Fruit fly (Drosophila melanogaster) whole organism, embryonic: ENCODE data around the gene kirre.

Experiments used
- C15 ChIP-seq: fragments of 200-800 bp; sonication (Bioruptor generic); IDR thresholded peaks from 3 replicates; pipeline ENCODE4 v1.3.6; 2022; ENCODE audit warnings: missing biosample characterization, missing genetic modification characterization
- CG10267 ChIP-seq: fragments of 200-800 bp; sonication (Bioruptor generic); optimal IDR thresholded peaks from 2 replicates; lab custom pipeline; 2018; ENCODE audit warnings: missing biosample characterization, mild to moderate bottlenecking, missing genetic modification characterization, moderate library complexity
- CG10462 ChIP-seq: fragments of 200-800 bp; sonication (Bioruptor generic); optimal IDR thresholded peaks from 2 replicates; lab custom pipeline; 2016; ENCODE audit warnings: missing biosample characterization, missing genetic modification characterization
- CG11093 ChIP-seq: fragments of 200-800 bp; sonication (Bioruptor generic); IDR thresholded peaks from 3 replicates; pipeline ENCODE4 v1.3.6; 2022; ENCODE audit warnings: missing biosample characterization, missing genetic modification characterization
- CG14710 ChIP-seq: fragments of 200-800 bp; sonication (Bioruptor generic); optimal IDR thresholded peaks from 3 replicates; lab custom pipeline; 2019; ENCODE audit warnings: missing biosample characterization, mild to moderate bottlenecking, missing genetic modification characterization, moderate library complexity
- CG14965 ChIP-seq: fragments of 200-800 bp; sonication (Bioruptor generic); optimal IDR thresholded peaks from 2 replicates; lab custom pipeline; 2016; ENCODE audit warnings: missing biosample characterization, missing genetic modification characterization, borderline replicate concordance
- CG15696 ChIP-seq: fragments of 200-800 bp; sonication (Bioruptor generic); optimal IDR thresholded peaks from 2 replicates; lab custom pipeline; 2019; ENCODE audit warnings: missing biosample characterization, mild to moderate bottlenecking, missing genetic modification characterization, moderate library complexity
- CG17568 ChIP-seq: fragments of 200-800 bp; sonication (Bioruptor generic); optimal IDR thresholded peaks from 2 replicates; lab custom pipeline; 2018; ENCODE audit warnings: missing biosample characterization, mild to moderate bottlenecking, missing genetic modification characterization, moderate library complexity
- CG17912 ChIP-seq: fragments of 200-800 bp; sonication (Bioruptor generic); optimal IDR thresholded peaks from 2 replicates; lab custom pipeline; 2018; ENCODE audit warnings: missing biosample characterization, mild to moderate bottlenecking, missing genetic modification characterization
- CG18619 ChIP-seq: fragments of 200-800 bp; sonication (Bioruptor generic); optimal IDR thresholded peaks from 3 replicates; lab custom pipeline; 2017; ENCODE audit warnings: missing biosample characterization, mild to moderate bottlenecking, missing genetic modification characterization
- CG30403 ChIP-seq: fragments of 200-800 bp; sonication (Bioruptor generic); optimal IDR thresholded peaks from 3 replicates; lab custom pipeline; 2016; ENCODE audit warnings: missing biosample characterization, missing genetic modification characterization
- CG31388 ChIP-seq: fragments of 200-800 bp; sonication (Bioruptor generic); optimal IDR thresholded peaks from 2 replicates; lab custom pipeline; 2016; ENCODE audit warnings: missing biosample characterization, missing genetic modification characterization
- CG34376 ChIP-seq: fragments of 200-800 bp; sonication (Bioruptor generic); optimal IDR thresholded peaks from 2 replicates; lab custom pipeline; 2018; ENCODE audit warnings: missing biosample characterization, mild to moderate bottlenecking, missing genetic modification characterization
- CG8359 ChIP-seq: fragments of 200-800 bp; sonication (Bioruptor generic); optimal IDR thresholded peaks from 2 replicates; lab custom pipeline; 2017; ENCODE audit warnings: missing biosample characterization, mild to moderate bottlenecking, missing genetic modification characterization, borderline replicate concordance
- Doc3 ChIP-seq: fragments of 200-800 bp; sonication (Bioruptor generic); IDR thresholded peaks from 3 replicates; pipeline ENCODE4 v1.3.6; 2022; ENCODE audit warnings: missing biosample characterization, missing genetic modification characterization; ENCODE audit not compliant: partially characterized antibody
- Drgx ChIP-seq: fragments of 200-800 bp; sonication (Bioruptor generic); IDR thresholded peaks from 2 replicates; pipeline ENCODE4 v1.3.6; 2022; ENCODE audit warnings: missing biosample characterization, missing genetic modification characterization
- ERR ChIP-seq: fragments of 200-800 bp; sonication (Bioruptor generic); optimal IDR thresholded peaks from 2 replicates; lab custom pipeline; 2016; ENCODE audit warnings: missing biosample characterization, missing genetic modification characterization
- Elba2 ChIP-seq: fragments of 200-800 bp; sonication (Bioruptor generic); optimal IDR thresholded peaks from 3 replicates; lab custom pipeline; 2016; ENCODE audit warnings: missing biosample characterization, missing genetic modification characterization
- Fer2 ChIP-seq: fragments of 200-800 bp; sonication (Bioruptor generic); optimal IDR thresholded peaks from 2 replicates; lab custom pipeline; 2018; ENCODE audit warnings: missing biosample characterization, mild to moderate bottlenecking, missing genetic modification characterization, moderate library complexity
- Hr51 ChIP-seq, 2 experiments: fragments of 200-800 bp; sonication (Bioruptor generic); optimal IDR thresholded peaks; 2 replicates in 1 of 2; 3 replicates in 1 of 2; lab custom pipeline; 2016 to 2018; ENCODE audit warnings: missing biosample characterization in 2 of 2, missing genetic modification characterization in 2 of 2, mild to moderate bottlenecking in 1 of 2, moderate library complexity in 1 of 2
- MBD-R2 ChIP-seq: fragments of 200-800 bp; sonication (Bioruptor generic); IDR thresholded peaks from 2 replicates; pipeline ENCODE4 v1.3.6; 2022; ENCODE audit warnings: missing biosample characterization, missing genetic modification characterization
- NFAT ChIP-seq: fragments of 200-800 bp; sonication (Bioruptor generic); IDR thresholded peaks from 2 replicates; pipeline ENCODE4 v1.3.6; 2022; ENCODE audit warnings: missing biosample characterization, missing genetic modification characterization
- Nf-YB ChIP-seq: fragments of 200-800 bp; sonication (Bioruptor generic); optimal IDR thresholded peaks from 3 replicates; lab custom pipeline; 2019; ENCODE audit warnings: missing biosample characterization, mild to moderate bottlenecking, missing genetic modification characterization, moderate library complexity
- Poxn ChIP-seq: fragments of 200-800 bp; sonication (Bioruptor generic); IDR thresholded peaks from 2 replicates; pipeline ENCODE4 v1.3.6; 2022; ENCODE audit warnings: missing biosample characterization, missing genetic modification characterization
- Sry-β ChIP-seq: fragments of 200-800 bp; sonication (Bioruptor generic); optimal IDR thresholded peaks from 2 replicates; lab custom pipeline; 2018; ENCODE audit warnings: missing biosample characterization, mild to moderate bottlenecking, missing genetic modification characterization, moderate library complexity
- Ssrp ChIP-seq: fragments of 200-800 bp; sonication (Bioruptor generic); optimal IDR thresholded peaks from 2 replicates; lab custom pipeline; 2018; ENCODE audit warnings: missing biosample characterization, mild to moderate bottlenecking, missing genetic modification characterization, moderate library complexity
- ac ChIP-seq: fragments of 200-800 bp; sonication (Bioruptor generic); optimal IDR thresholded peaks from 3 replicates; lab custom pipeline; 2017; ENCODE audit warnings: missing biosample characterization, mild to moderate bottlenecking, missing genetic modification characterization
- amos ChIP-seq: fragments of 200-800 bp; sonication (Bioruptor generic); IDR thresholded peaks from 2 replicates; pipeline ENCODE4 v1.3.6; 2022; ENCODE audit warnings: missing biosample characterization, missing genetic modification characterization; ENCODE audit not compliant: partially characterized antibody
- bigmax ChIP-seq: fragments of 200-800 bp; sonication (Bioruptor generic); optimal IDR thresholded peaks from 2 replicates; lab custom pipeline; 2018; ENCODE audit warnings: missing biosample characterization, mild to moderate bottlenecking, missing genetic modification characterization
- disco-r ChIP-seq: fragments of 200-800 bp; sonication (Bioruptor generic); optimal IDR thresholded peaks from 2 replicates; lab custom pipeline; 2016; ENCODE audit warnings: missing biosample characterization, missing genetic modification characterization
- dmrt11E ChIP-seq: fragments of 200-800 bp; sonication (Bioruptor generic); optimal IDR thresholded peaks from 3 replicates; lab custom pipeline; 2018; ENCODE audit warnings: missing biosample characterization, mild to moderate bottlenecking, missing genetic modification characterization, moderate library complexity
- fd64A ChIP-seq: fragments of 200-800 bp; sonication (Bioruptor generic); optimal IDR thresholded peaks from 3 replicates; lab custom pipeline; 2018; ENCODE audit warnings: missing biosample characterization, mild to moderate bottlenecking, missing genetic modification characterization
- hb ChIP-seq: fragments of 200-800 bp; sonication (Bioruptor generic); IDR thresholded peaks from 3 replicates; pipeline ENCODE4 v1.3.6; 2022; ENCODE audit warnings: missing biosample characterization, missing genetic modification characterization; ENCODE audit not compliant: partially characterized antibody
- her ChIP-seq: fragments of 200-800 bp; sonication (Bioruptor generic); optimal IDR thresholded peaks from 2 replicates; lab custom pipeline; 2016; ENCODE audit warnings: missing biosample characterization, missing genetic modification characterization
- hkb ChIP-seq, 2 experiments: fragments of 200-800 bp in 1 of 2; fragments of >200 bp in 1 of 2; sonication (Bioruptor generic) in 1 of 2; IDR thresholded peaks in 1 of 2; optimal IDR thresholded peaks in 1 of 2; 2 replicates each; pipeline versions ENCODE4 v1.3.6 to Lab custom; 2017 to 2022; ENCODE audit warnings: missing biosample characterization in 1 of 2, missing genetic modification characterization in 1 of 2
- jigr1 ChIP-seq: fragments of 200-800 bp; sonication (Bioruptor generic); IDR thresholded peaks from 3 replicates; pipeline ENCODE4 v1.3.6; 2022; ENCODE audit warnings: missing biosample characterization, missing genetic modification characterization
- jing ChIP-seq: fragments of 200-800 bp; sonication (Bioruptor generic); optimal IDR thresholded peaks from 2 replicates; lab custom pipeline; 2018; ENCODE audit warnings: missing biosample characterization, mild to moderate bottlenecking, missing genetic modification characterization
- knrl ChIP-seq: fragments of 200-800 bp; sonication (Bioruptor generic); IDR thresholded peaks from 3 replicates; pipeline ENCODE4 v1.3.6; 2022; ENCODE audit warnings: missing biosample characterization, missing genetic modification characterization; ENCODE audit not compliant: partially characterized antibody
- lola ChIP-seq, 3 experiments: fragments of >200 bp in 2 of 3; fragments of 200-800 bp in 1 of 3; sonication (Bioruptor generic) in 1 of 3; optimal IDR thresholded peaks; 2 replicates each; lab custom pipeline; 2017 to 2019; ENCODE audit warnings: missing biosample characterization in 3 of 3, missing genetic modification characterization in 3 of 3, mild to moderate bottlenecking in 1 of 3, moderate library complexity in 1 of 3
- luna ChIP-seq: fragments of 200-800 bp; sonication (Bioruptor generic); optimal IDR thresholded peaks from 2 replicates; lab custom pipeline; 2016; ENCODE audit warnings: missing biosample characterization, missing genetic modification characterization
- pan ChIP-seq, 4 experiments: fragments of >200 bp in 3 of 4; fragments of 200-800 bp in 1 of 4; sonication (Bioruptor generic) in 1 of 4; optimal IDR thresholded peaks in 3 of 4; IDR thresholded peaks in 1 of 4; 2 replicates each; pipeline versions ENCODE4 v1.3.6 to Lab custom; 2017 to 2022; ENCODE audit warnings: missing biosample characterization in 2 of 4, missing genetic modification characterization in 2 of 4, mixed read lengths in 1 of 4
- ranshi ChIP-seq: fragments of 200-800 bp; sonication (Bioruptor generic); IDR thresholded peaks from 2 replicates; pipeline ENCODE4 v1.3.6; 2022; ENCODE audit warnings: missing biosample characterization, missing genetic modification characterization
- ro ChIP-seq: fragments of 200-800 bp; sonication (Bioruptor generic); IDR thresholded peaks from 2 replicates; pipeline ENCODE4 v1.3.6; 2022; ENCODE audit warnings: missing biosample characterization, missing genetic modification characterization
- run ChIP-seq: fragments of 200-800 bp; sonication (Bioruptor generic); optimal IDR thresholded peaks from 3 replicates; lab custom pipeline; 2018; ENCODE audit warnings: missing biosample characterization, mild to moderate bottlenecking, missing genetic modification characterization
- schlank ChIP-seq: fragments of 200-800 bp; sonication (Bioruptor generic); optimal IDR thresholded peaks from 2 replicates; lab custom pipeline; 2018; ENCODE audit warnings: missing biosample characterization, mild to moderate bottlenecking, missing genetic modification characterization
- tap ChIP-seq: fragments of 200-800 bp; optimal IDR thresholded peaks from 3 replicates; lab custom pipeline; 2019; ENCODE audit warnings: missing biosample characterization, mild to moderate bottlenecking, missing genetic modification characterization, moderate library complexity
- wdn ChIP-seq: fragments of 200-800 bp; sonication (Bioruptor generic); IDR thresholded peaks from 2 replicates; pipeline ENCODE4 v1.3.6; 2022; ENCODE audit warnings: missing biosample characterization, missing genetic modification characterization
- wor ChIP-seq: fragments of 200-800 bp; sonication (Bioruptor generic); IDR thresholded peaks from 2 replicates; pipeline ENCODE4 v1.3.6; 2022; ENCODE audit warnings: missing biosample characterization, missing genetic modification characterization

Gene kirre

dm6 chrX:2703693-2704092 is 36.5 kb upstream of the kirre start, which contains the start of gene Ugalt (continued):
- TF ChIP-seq Hr51 (GFP tag; optimal IDR thresholded peaks at IDR 0.05; lab: Kevin White, UChicago): peak; percentile 100
- TF ChIP-seq CG31388: peak; percentile 100
- peak; percentile 100 for TF ChIP-seq CG18619 (GFP tag; lab: Kevin White, UChicago)
- TF ChIP-seq pan (optimal IDR thresholded peaks at IDR 0.05; lab: Kevin White, UChicago): no peak
- TF ChIP-seq pan (GFP tag; optimal IDR thresholded peaks at IDR 0.05 in 1 of 2, IDR thresholded peaks at IDR 0.05 in 1 of 2): peak in 1 of 2 experiments; percentile 100
- TF ChIP-seq jing (GFP tag; lab: Kevin White, UChicago): peak; percentile 100
- peak; percentile 100 for TF ChIP-seq jigr1
- peak; percentile 100 for TF ChIP-seq CG10462 (GFP tag; lab: Kevin White, UChicago)
- TF ChIP-seq knrl (GFP tag; lab: Robert Waterston, UW): 0 out of 3 replicates have a peak, but pooled peaks have one; percentile 34
- TF ChIP-seq ro: peak; percentile 100
- TF ChIP-seq ranshi (GFP tag; lab: Robert Waterston, UW): peak; percentile 100
- TF ChIP-seq dmrt11E (tag; lab: Kevin White, UChicago): peak; percentile 99
- peak; percentile 100 for TF ChIP-seq ERR
- TF ChIP-seq NFAT (GFP tag; lab: Robert Waterston, UW): peak; percentile 100
- peak; percentile 99 for TF ChIP-seq CG14710
- TF ChIP-seq Fer2 (tag; lab: Kevin White, UChicago): peak; percentile 100
- TF ChIP-seq ac: peak; percentile 99
- TF ChIP-seq CG10267: peak; percentile 100
- peak; percentile 100 for TF ChIP-seq CG11093
- no peak for TF ChIP-seq Doc3 (GFP tag; lab: Robert Waterston, UW)
- peak; percentile 100 for TF ChIP-seq CG30403 (GFP tag; lab: Kevin White, UChicago)
- TF ChIP-seq her (GFP tag; lab: Kevin White, UChicago): peak; percentile 99
- TF ChIP-seq run (tag; lab: Kevin White, UChicago): peak; percentile 100
- TF ChIP-seq CG17568 (GFP tag; lab: Kevin White, UChicago): peak; percentile 100
- TF ChIP-seq Ssrp (tag; lab: Kevin White, UChicago): peak; percentile 100
- TF ChIP-seq fd64A (GFP tag; lab: Kevin White, UChicago): peak; percentile 100
- TF ChIP-seq hkb (optimal IDR thresholded peaks at IDR 0.05; lab: Kevin White, UChicago): no peak
- TF ChIP-seq hkb (GFP tag; IDR thresholded peaks at IDR 0.05; lab: Robert Waterston, UW): peak; percentile 100
- TF ChIP-seq Nf-YB (GFP tag; lab: Kevin White, UChicago): peak; percentile 94
- TF ChIP-seq wor: peak; percentile 100
- TF ChIP-seq Sry-β (GFP tag; lab: Kevin White, UChicago): no peak
- peak; percentile 98 for TF ChIP-seq CG8359 (GFP tag; lab: Kevin White, UChicago)
- peak; percentile 100 for TF ChIP-seq CG15696 (tag; lab: Kevin White, UChicago)
- TF ChIP-seq lola (GFP tag; optimal IDR thresholded peaks at IDR 0.05; lab: Kevin White, UChicago): peak in 1 of 3 experiments; percentile 100
- TF ChIP-seq CG14965 (GFP tag; lab: Kevin White, UChicago): peak; percentile 96
- TF ChIP-seq MBD-R2 (GFP tag; lab: Robert Waterston, UW): peak; percentile 100
- TF ChIP-seq Poxn (GFP tag; lab: Robert Waterston, UW): peak; percentile 100
- TF ChIP-seq CG34376: peak; percentile 100
- TF ChIP-seq Elba2: peak; percentile 98
- TF ChIP-seq bigmax (GFP tag; lab: Kevin White, UChicago): peak; percentile 94
- TF ChIP-seq C15 (GFP tag; lab: Robert Waterston, UW): peak; percentile 100
- TF ChIP-seq hb (GFP tag; lab: Robert Waterston, UW): no peak
- peak; percentile 36; the same call in 1 of the 2 replicates for TF ChIP-seq amos (GFP tag; lab: Robert Waterston, UW)
- peak; percentile 100 for TF ChIP-seq tap (tag; lab: Kevin White, UChicago)
- peak; percentile 100 for TF ChIP-seq wdn (GFP tag; lab: Robert Waterston, UW)
- TF ChIP-seq disco-r (GFP tag; lab: Kevin White, UChicago): peak; percentile 100
- TF ChIP-seq Drgx (GFP tag; lab: Robert Waterston, UW): peak; percentile 100
- peak; percentile 99 for TF ChIP-seq CG17912 (GFP tag; lab: Kevin White, UChicago)
- peak; percentile 100 for TF ChIP-seq schlank (tag; lab: Kevin White, UChicago)
- TF ChIP-seq luna (GFP tag; lab: Kevin White, UChicago): peak; percentile 100
